Worm (Caenorhabditis elegans) whole organism, midembryonic: Measurements from ENCODE around the gene clec-181.

Source experiments
- T22C8.4 ChIP-seq: fragments of 200-800 bp; sonication (Bioruptor generic); IDR thresholded peaks from 2 replicates; pipeline ENCODE4 v1.3.6; 2022; ENCODE audit warnings: missing genetic modification characterization, missing compliant biosample characterization
- cog-1 ChIP-seq: sonication (generic microtip); optimal IDR thresholded peaks from 2 replicates; lab custom pipeline; 2016; ENCODE audit warnings: missing genetic modification characterization, missing compliant biosample characterization
- flt-1 ChIP-seq: fragments of 200-800 bp; sonication (Bioruptor generic); IDR thresholded peaks from 2 replicates; pipeline ENCODE4 v1.3.6; 2022; ENCODE audit warnings: missing genetic modification characterization, missing compliant biosample characterization
- klf-2 ChIP-seq: fragments of 200-800 bp; sonication (Bioruptor generic); conservative IDR thresholded peaks from 2 replicates; pipeline ENCODE4 v1.3.6; 2022; ENCODE audit warnings: missing genetic modification reagents, missing genetic modification characterization, missing compliant biosample characterization
- med-1 ChIP-seq: sonication (generic microtip); optimal IDR thresholded peaks from 2 replicates; lab custom pipeline; 2017; ENCODE audit warnings: missing genetic modification characterization, mild to moderate bottlenecking, missing compliant biosample characterization, antibody characterized with exemption, missing genetic modification reagents; ENCODE audit not compliant: insufficient read depth
- ref-1 ChIP-seq: fragments of 200-800 bp; sonication (Bioruptor generic); conservative IDR thresholded peaks from 2 replicates; pipeline ENCODE4 v1.3.6; 2022; ENCODE audit warnings: missing genetic modification reagents, missing genetic modification characterization, missing compliant biosample characterization
- tab-1 ChIP-seq: fragments of 200-800 bp; sonication (Bioruptor generic); IDR thresholded peaks from 2 replicates; pipeline ENCODE4 v1.3.6; 2022; ENCODE audit warnings: missing genetic modification characterization, missing compliant biosample characterization
- ztf-23 ChIP-seq: fragments of 200-800 bp; sonication (Bioruptor generic); IDR thresholded peaks from 2 replicates; pipeline ENCODE4 v1.3.6; 2022; ENCODE audit warnings: missing genetic modification reagents, missing genetic modification characterization, missing compliant biosample characterization
- ztf-29 ChIP-seq: fragments of 200-800 bp; sonication (Bioruptor generic); IDR thresholded peaks from 2 replicates; pipeline ENCODE4 v1.3.6; 2022; ENCODE audit warnings: missing genetic modification reagents, missing genetic modification characterization, missing compliant biosample characterization

Gene clec-181

DNA sequence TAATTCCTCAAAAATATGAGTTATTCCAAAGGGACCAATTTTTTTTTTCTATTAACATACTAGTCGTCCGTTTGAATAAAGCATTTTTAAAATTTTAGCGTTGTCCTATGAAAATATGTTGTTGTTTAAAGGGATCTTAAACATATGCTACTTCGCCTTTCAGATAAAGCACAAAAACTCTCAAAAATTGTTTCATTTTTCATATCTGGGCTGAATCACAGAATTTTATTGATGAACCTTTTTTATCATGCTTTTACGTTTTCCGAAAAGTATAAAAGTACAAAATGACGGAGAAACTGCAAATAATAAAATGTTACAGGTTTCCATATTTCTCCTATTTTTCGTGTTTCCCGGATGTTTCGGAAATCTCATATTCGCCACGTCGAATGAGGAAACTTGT lies at the start of gene clec-181:
Gene clec-181 (plus strand): TSS at position 301 of the 400 bp plus-strand sequence.
- no peak for TF ChIP-seq tab-1 (GFP tag; lab: Robert Waterston, UW)
- TF ChIP-seq cog-1 (tag; lab: Kevin White, UChicago), result no peak
- no peak for TF ChIP-seq ztf-23
- TF ChIP-seq ref-1 (GFP tag; lab: Robert Waterston, UW), result no peak
- TF ChIP-seq T22C8.4, result no peak
- no peak for TF ChIP-seq klf-2 (GFP tag; lab: Robert Waterston, UW)
- no peak for TF ChIP-seq flt-1 (GFP tag; lab: Robert Waterston, UW)
- TF ChIP-seq med-1 (GFP tag; lab: Kevin White, UChicago), result no peak
- no peak for TF ChIP-seq ztf-29 (GFP tag; lab: Robert Waterston, UW)

DNA sequence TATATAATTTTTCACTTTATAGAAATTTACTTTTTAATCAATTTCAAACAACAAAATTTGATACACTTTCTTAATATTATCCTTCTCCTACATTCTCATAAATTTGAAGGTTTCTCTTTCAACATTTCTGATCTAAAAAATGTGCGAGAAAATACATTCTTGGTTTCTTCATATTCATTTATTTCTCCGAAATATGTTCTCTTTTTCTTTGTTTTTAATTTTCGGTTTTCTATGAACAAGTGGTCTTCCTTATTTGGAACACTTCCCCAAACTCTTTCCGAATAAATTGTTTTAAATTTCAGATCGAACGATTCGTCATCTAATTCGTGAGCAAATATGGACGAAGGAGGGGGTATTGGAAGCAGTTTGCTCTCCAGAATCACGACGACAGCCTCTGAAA lies 36.7 kb upstream of the clec-181 start, which contains the start of gene npr-22:
Gene npr-22 (plus strand): TSS at position 301 of the 400 bp plus-strand sequence.
- TF ChIP-seq ref-1 (GFP tag; lab: Robert Waterston, UW) (no peak), cog-1 (tag; lab: Kevin White, UChicago) (no peak), med-1 (GFP tag; lab: Kevin White, UChicago) (no peak), klf-2 (GFP tag; lab: Robert Waterston, UW) (no peak), T22C8.4 (no peak), tab-1 (GFP tag; lab: Robert Waterston, UW) (no peak), ztf-29 (GFP tag; lab: Robert Waterston, UW) (no peak), ztf-23 (no peak), flt-1 (GFP tag; lab: Robert Waterston, UW) (no peak)

DNA sequence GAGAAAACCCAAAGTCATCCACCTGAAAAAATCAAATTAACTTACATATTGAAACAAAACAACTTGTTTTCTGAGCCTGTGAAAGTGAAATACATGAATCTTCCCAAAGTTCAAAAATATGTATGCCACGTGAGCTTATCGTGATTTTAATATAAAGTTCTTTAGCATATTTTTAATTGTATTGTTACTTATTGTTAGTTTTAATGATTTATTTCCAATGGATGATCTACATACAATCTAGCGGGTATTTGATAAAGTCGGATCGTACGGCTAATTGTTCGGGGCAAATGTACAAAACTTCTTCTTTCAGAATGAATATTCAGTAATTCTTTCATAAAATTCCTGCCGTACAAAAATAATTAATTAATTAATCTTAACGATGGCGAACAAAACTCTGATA lies 25.6 kb upstream of the clec-181 start, which contains the start of gene Y59H11AM.4:
Gene Y59H11AM.4 (minus strand): TSS at position 101 of the 400 bp plus-strand sequence.
- no peak for TF ChIP-seq ref-1 (GFP tag; lab: Robert Waterston, UW)
- TF ChIP-seq cog-1 (tag; lab: Kevin White, UChicago), result no peak
- TF ChIP-seq med-1 (GFP tag; lab: Kevin White, UChicago), result no peak
- no peak for TF ChIP-seq flt-1 (GFP tag; lab: Robert Waterston, UW)
- no peak for TF ChIP-seq tab-1 (GFP tag; lab: Robert Waterston, UW)
- TF ChIP-seq ztf-23, result no peak
- no peak for TF ChIP-seq ztf-29 (GFP tag; lab: Robert Waterston, UW)
- no peak for TF ChIP-seq klf-2 (GFP tag; lab: Robert Waterston, UW)
- no peak for TF ChIP-seq T22C8.4

DNA sequence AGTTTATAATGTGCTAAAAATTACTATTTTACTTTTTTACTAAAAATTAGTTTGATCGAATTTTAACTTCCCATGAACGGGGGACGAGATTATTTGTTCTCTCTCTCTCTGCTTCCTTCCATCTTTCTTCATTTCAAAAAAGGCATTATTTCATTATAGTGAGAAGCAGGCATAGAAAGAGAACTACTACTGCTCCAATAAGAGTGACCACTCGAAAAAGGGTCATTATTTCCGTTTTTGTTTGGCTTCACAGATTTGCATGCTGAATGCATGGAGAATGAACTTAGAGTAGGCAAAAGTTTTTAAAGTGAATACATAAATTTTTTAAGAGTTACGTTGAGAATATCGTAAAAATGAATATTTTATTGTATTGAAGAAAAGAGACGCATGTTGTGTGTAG lies 25.1 kb upstream of the clec-181 start:
- TF ChIP-seq flt-1 (GFP tag; lab: Robert Waterston, UW) (no peak), T22C8.4 (no peak), ref-1 (GFP tag; lab: Robert Waterston, UW) (no peak), tab-1 (GFP tag; lab: Robert Waterston, UW) (no peak), cog-1 (tag; lab: Kevin White, UChicago) (no peak), med-1 (GFP tag; lab: Kevin White, UChicago) (no peak), ztf-29 (GFP tag; lab: Robert Waterston, UW) (no peak), klf-2 (GFP tag; lab: Robert Waterston, UW) (no peak), ztf-23 (no peak)

DNA sequence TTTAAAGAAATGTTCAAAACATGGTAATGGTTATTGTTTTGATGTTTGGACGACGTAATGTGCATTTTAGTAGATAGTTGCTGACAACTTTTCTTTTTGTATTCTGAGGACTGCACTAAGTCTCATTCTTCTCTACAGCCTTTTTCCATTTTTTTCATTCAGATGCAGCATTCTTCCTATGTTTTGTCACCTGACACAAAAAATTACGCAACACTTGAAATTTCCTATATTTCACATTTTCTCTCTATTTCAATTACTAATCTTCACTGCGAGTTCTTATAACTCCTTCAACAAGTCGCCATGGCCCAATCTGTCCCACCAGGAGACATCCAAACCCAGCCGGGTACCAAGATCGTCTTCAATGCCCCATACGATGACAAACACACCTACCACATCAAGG lies 24.7 kb upstream of the clec-181 start, which contains the start of gene Y59H11AM.1:
Gene Y59H11AM.1 (plus strand): TSS at position 301 of the 400 bp plus-strand sequence.
- TF ChIP-seq ztf-29 (GFP tag; lab: Robert Waterston, UW), result no peak
- TF ChIP-seq ztf-23, result no peak
- TF ChIP-seq flt-1 (GFP tag; lab: Robert Waterston, UW), result no peak
- no peak for TF ChIP-seq cog-1 (tag; lab: Kevin White, UChicago)
- TF ChIP-seq klf-2 (GFP tag; lab: Robert Waterston, UW), result no peak
- no peak for TF ChIP-seq T22C8.4
- no peak for TF ChIP-seq med-1 (GFP tag; lab: Kevin White, UChicago)
- TF ChIP-seq ref-1 (GFP tag; lab: Robert Waterston, UW), result no peak
- TF ChIP-seq tab-1 (GFP tag; lab: Robert Waterston, UW), result no peak

DNA sequence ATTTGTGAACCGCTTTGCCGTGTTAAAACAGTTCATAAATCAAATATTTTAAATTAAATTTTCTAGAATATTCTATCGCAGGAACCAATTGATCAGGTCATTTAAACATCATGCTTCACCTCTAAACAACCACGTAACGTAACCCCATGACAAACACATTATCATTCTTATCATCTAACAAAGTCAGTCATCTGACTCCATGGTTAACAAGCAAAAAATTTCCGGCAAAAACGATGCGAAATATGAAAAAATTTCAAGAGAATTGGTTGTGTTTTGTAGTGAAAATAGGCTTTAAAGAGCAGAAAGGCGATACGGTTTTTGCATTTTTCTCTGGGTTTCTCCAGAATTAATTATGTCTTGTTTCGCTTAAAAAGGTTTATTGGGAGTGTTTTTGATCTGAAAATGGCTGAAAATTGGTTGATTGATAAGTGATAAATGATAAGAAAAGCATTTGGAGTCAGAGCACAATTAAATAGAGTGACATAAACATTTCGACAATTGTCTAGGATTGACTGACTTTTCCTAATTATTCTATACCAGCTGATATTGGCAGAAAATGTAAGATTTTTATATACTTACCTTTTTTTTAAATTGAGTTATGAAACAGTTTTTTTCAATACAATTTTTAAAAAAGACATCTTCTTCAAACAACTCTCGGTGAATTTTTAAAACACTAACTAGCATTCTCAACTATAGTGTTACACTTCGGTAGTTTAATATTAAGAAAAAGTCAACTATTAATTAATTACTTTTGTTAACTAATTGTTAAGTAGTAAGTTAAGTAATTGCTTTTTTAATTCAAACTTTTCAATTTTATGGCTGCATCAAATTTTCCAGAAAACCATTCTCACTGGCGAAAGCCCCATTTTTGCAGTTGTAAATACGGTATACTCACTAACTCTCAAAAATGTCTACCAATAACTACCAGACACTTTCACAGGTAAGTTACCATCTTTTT lies 10.5 kb upstream of the clec-181 start, which contains the start of gene catp-7:
Gene catp-7 (plus strand): TSS at position 908 of the 958 bp plus-strand sequence.
- no peak for TF ChIP-seq flt-1 (GFP tag; lab: Robert Waterston, UW)
- TF ChIP-seq T22C8.4, result no peak
- no peak for TF ChIP-seq med-1 (GFP tag; lab: Kevin White, UChicago)
- no peak for TF ChIP-seq klf-2 (GFP tag; lab: Robert Waterston, UW)
- TF ChIP-seq ztf-29 (GFP tag; lab: Robert Waterston, UW), result no peak
- TF ChIP-seq tab-1 (GFP tag; lab: Robert Waterston, UW), result no peak
- no peak for TF ChIP-seq ztf-23
- TF ChIP-seq ref-1 (GFP tag; lab: Robert Waterston, UW), result no peak
- no peak for TF ChIP-seq cog-1 (tag; lab: Kevin White, UChicago)

DNA sequence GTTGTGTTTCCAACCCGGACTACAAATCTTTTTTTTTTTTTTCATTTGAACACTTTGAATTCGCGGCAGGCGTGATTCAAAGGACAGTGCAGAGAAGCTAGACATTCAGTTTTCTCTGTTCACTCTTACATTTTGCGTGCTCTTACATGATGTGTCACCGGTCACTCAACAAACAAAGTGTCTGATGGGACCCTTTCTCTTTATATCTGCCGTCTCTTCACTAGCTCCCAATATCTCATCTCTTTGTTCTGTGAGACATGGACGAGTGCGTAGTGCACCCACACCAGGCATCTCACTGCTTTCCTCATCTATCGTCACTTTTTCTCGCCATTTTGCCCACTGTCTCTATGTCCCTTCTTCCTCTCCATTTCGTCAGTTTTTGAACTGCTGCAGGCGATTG lies 8.8 kb upstream of the clec-181 start:
- TF ChIP-seq ref-1 (GFP tag; lab: Robert Waterston, UW), result no peak
- TF ChIP-seq T22C8.4, result no peak
- no peak for TF ChIP-seq med-1 (GFP tag; lab: Kevin White, UChicago)
- no peak for TF ChIP-seq flt-1 (GFP tag; lab: Robert Waterston, UW)
- no peak for TF ChIP-seq klf-2 (GFP tag; lab: Robert Waterston, UW)
- no peak for TF ChIP-seq cog-1 (tag; lab: Kevin White, UChicago)
- TF ChIP-seq tab-1 (GFP tag; lab: Robert Waterston, UW), result no peak
- TF ChIP-seq ztf-29 (GFP tag; lab: Robert Waterston, UW), result no peak
- no peak for TF ChIP-seq ztf-23

DNA sequence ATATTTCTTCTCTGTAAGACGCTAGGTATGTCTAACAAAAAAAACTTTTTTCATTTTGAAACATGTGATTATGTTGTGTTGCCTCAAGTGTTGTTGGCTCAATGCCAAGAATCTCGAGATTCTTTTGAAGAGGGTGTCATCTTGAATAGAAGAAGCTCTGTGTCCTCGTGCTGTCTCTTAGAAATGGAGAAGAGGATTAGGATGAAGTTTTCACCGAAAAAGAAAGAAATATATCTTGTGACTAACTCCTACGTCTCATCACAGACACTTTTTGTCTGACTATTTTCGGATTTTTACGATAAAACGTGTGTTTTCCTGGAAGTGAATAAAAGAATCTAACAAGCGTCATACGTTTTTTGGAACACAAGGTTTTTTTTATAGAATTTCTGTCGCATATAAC lies 8.3 kb upstream of the clec-181 start:
- no peak for TF ChIP-seq T22C8.4
- no peak for TF ChIP-seq ztf-23
- TF ChIP-seq ztf-29 (GFP tag; lab: Robert Waterston, UW), result no peak
- TF ChIP-seq tab-1 (GFP tag; lab: Robert Waterston, UW), result no peak
